Fruit fly (Drosophila melanogaster) S2 (cell line): Measurements from ENCODE around the gene LKRSDH.

ENCODE experiments used
- CG8478 ChIP-seq: fragments of >200 bp; optimal IDR thresholded peaks from 2 replicates; lab custom pipeline; 2018
- CTCF ChIP-seq, 2 experiments: fragments of >200 bp; optimal IDR thresholded peaks; 2 replicates each; lab custom pipeline; 2018

Gene LKRSDH

dm6 chr2L:7777979-7778692 lies 17.6 kb downstream of the LKRSDH start, which contains the start of gene CG7179:
TSS of gene CG7179 (minus strand) at chr2L:7778029.
- no peak for TF ChIP-seq CTCF (optimal IDR thresholded peaks at IDR 0.05; lab: Kevin White, UChicago)
- no peak for TF ChIP-seq CG8478 (lab: Kevin White, UChicago)

dm6 chr2L:7775260-7775659 lies 20.5 kb downstream of the LKRSDH start:
- TF ChIP-seq CTCF (optimal IDR thresholded peaks at IDR 0.05; lab: Kevin White, UChicago): no peak
- TF ChIP-seq CG8478 (lab: Kevin White, UChicago): no peak

- TF ChIP-seq CG8478 (lab: Kevin White, UChicago) (no peak), CTCF (optimal IDR thresholded peaks at IDR 0.05; lab: Kevin White, UChicago) (no peak)
Measured at dm6 chr2L:7771891-7772290, 23.9 kb downstream of the LKRSDH start.

dm6 chr2L:7767328-7767727 lies 28.4 kb downstream of the LKRSDH start, which contains the start of gene CG7191:
TSS of gene CG7191 (plus strand) at chr2L:7767628.
- TF ChIP-seq CTCF (optimal IDR thresholded peaks at IDR 0.05; lab: Kevin White, UChicago) (no peak), CG8478 (lab: Kevin White, UChicago) (no peak)

dm6 chr2L:7756835-7757234 lies 38.9 kb downstream of the LKRSDH start:
- no peak for TF ChIP-seq CTCF (optimal IDR thresholded peaks at IDR 0.05; lab: Kevin White, UChicago)
- no peak for TF ChIP-seq CG8478 (lab: Kevin White, UChicago)

- TF ChIP-seq CG8478 (lab: Kevin White, UChicago) (no peak), CTCF (optimal IDR thresholded peaks at IDR 0.05; lab: Kevin White, UChicago) (no peak)
Measured at dm6 chr2L:7754539-7754938, 41.2 kb downstream of the LKRSDH start.

dm6 chr2L:7753874-7754273 lies 41.9 kb downstream of the LKRSDH start, which contains the start of gene CG46025:
TSS of gene CG46025 (plus strand) at chr2L:7754174.
- TF ChIP-seq CG8478 (lab: Kevin White, UChicago): no peak
- no peak for TF ChIP-seq CTCF (optimal IDR thresholded peaks at IDR 0.05; lab: Kevin White, UChicago)

- TF ChIP-seq CG8478 (lab: Kevin White, UChicago): no peak
- no peak for TF ChIP-seq CTCF (optimal IDR thresholded peaks at IDR 0.05; lab: Kevin White, UChicago)
Measured at dm6 chr2L:7753086-7753485, 42.7 kb downstream of the LKRSDH start, which contains the start of gene CG7203. TSS of gene CG7203 (minus strand) at chr2L:7753186.

- TF ChIP-seq CTCF (optimal IDR thresholded peaks at IDR 0.05; lab: Kevin White, UChicago) (no peak), CG8478 (lab: Kevin White, UChicago) (no peak)
Measured at dm6 chr2L:7750631-7751161, 45.1 kb downstream of the LKRSDH start.

- TF ChIP-seq CG8478 (lab: Kevin White, UChicago) (no peak), CTCF (optimal IDR thresholded peaks at IDR 0.05; lab: Kevin White, UChicago) (no peak)
Measured at dm6 chr2L:7746975-7747374, 48.8 kb downstream of the LKRSDH start, which contains the start of gene ATPsynGL. TSS of gene ATPsynGL (plus strand) at chr2L:7747275.

dm6 chr2L:7744739-7745138 lies 51.0 kb downstream of the LKRSDH start, which contains the start of gene CG7214:
TSS of gene CG7214 (minus strand) at chr2L:7744839.
- TF ChIP-seq CG8478 (lab: Kevin White, UChicago): no peak
- TF ChIP-seq CTCF (optimal IDR thresholded peaks at IDR 0.05; lab: Kevin White, UChicago): no peak

- TF ChIP-seq CG8478 (lab: Kevin White, UChicago) (no peak), CTCF (optimal IDR thresholded peaks at IDR 0.05; lab: Kevin White, UChicago) (no peak)
Measured at dm6 chr2L:7744208-7744607, 51.6 kb downstream of the LKRSDH start.

- TF ChIP-seq CTCF (optimal IDR thresholded peaks at IDR 0.05; lab: Kevin White, UChicago) (no peak), CG8478 (lab: Kevin White, UChicago) (no peak)
Measured at dm6 chr2L:7741437-7741836, 54.3 kb downstream of the LKRSDH start, which contains the start of gene Acp1. TSS of gene Acp1 (minus strand) at chr2L:7741537.
